Worm (Caenorhabditis elegans) whole organism, young adult: Measurements from ENCODE around the gene clh-1.

ENCODE experiments used
- D2030.7 ChIP-seq: fragments of 200-800 bp; sonication (Bioruptor generic); IDR thresholded peaks from 2 replicates; pipeline ENCODE4 v1.3.6; 2022; ENCODE audit warnings: missing genetic modification reagents, missing genetic modification characterization, missing compliant biosample characterization
- F49E8.2 ChIP-seq: sonication (generic microtip); optimal IDR thresholded peaks from 3 replicates; lab custom pipeline; 2017; ENCODE audit warnings: missing genetic modification characterization, mild to moderate bottlenecking, missing compliant biosample characterization, antibody characterized with exemption, moderate library complexity; ENCODE audit not compliant: insufficient read depth
- F52B5.7 ChIP-seq: sonication (generic microtip); optimal IDR thresholded peaks from 2 replicates; lab custom pipeline; 2016; ENCODE audit warnings: mild to moderate bottlenecking, missing genetic modification characterization, missing compliant biosample characterization
- F55B11.4 ChIP-seq: sonication (generic microtip); optimal IDR thresholded peaks from 2 replicates; lab custom pipeline; 2016; ENCODE audit warnings: missing compliant biosample characterization, missing genetic modification characterization, borderline replicate concordance; ENCODE audit not compliant: insufficient read depth
- K12H6.12 ChIP-seq: fragments of 200-800 bp; sonication (Bioruptor generic); optimal IDR thresholded peaks from 2 replicates; lab custom pipeline; 2018; ENCODE audit warnings: mild to moderate bottlenecking, missing genetic modification characterization, missing compliant biosample characterization
- Y53F4B.3 ChIP-seq: fragments of 200-800 bp; sonication (Bioruptor generic); IDR thresholded peaks from 2 replicates; pipeline ENCODE4 v1.3.6; 2022; ENCODE audit warnings: missing genetic modification reagents, missing genetic modification characterization, missing compliant biosample characterization
- ZK185.1 ChIP-seq: sonication (generic microtip); optimal IDR thresholded peaks from 2 replicates; lab custom pipeline; 2016; ENCODE audit warnings: mild to moderate bottlenecking, missing genetic modification characterization, missing compliant biosample characterization; ENCODE audit not compliant: poor library complexity, severe bottlenecking
- atf-7 ChIP-seq: sonication (generic microtip); optimal IDR thresholded peaks from 2 replicates; lab custom pipeline; 2017; ENCODE audit warnings: mild to moderate bottlenecking, missing genetic modification characterization, missing compliant biosample characterization
- athp-1 ChIP-seq: sonication (generic microtip); optimal IDR thresholded peaks from 2 replicates; lab custom pipeline; 2017; ENCODE audit warnings: mild to moderate bottlenecking, missing genetic modification characterization, missing compliant biosample characterization
- bed-2 ChIP-seq: fragments of 200-800 bp; sonication (Bioruptor generic); IDR thresholded peaks from 2 replicates; pipeline ENCODE4 v1.3.6; 2022; ENCODE audit warnings: missing genetic modification reagents, missing genetic modification characterization, missing compliant biosample characterization
- cebp-1 ChIP-seq, 2 experiments: fragments of 200-800 bp in 1 of 2; sonication (Bioruptor generic) in 1 of 2; sonication (generic microtip) in 1 of 2; IDR thresholded peaks in 1 of 2; optimal IDR thresholded peaks in 1 of 2; 2 replicates each; pipeline versions ENCODE4 v1.3.6 to Lab custom; 2017 to 2022; ENCODE audit warnings: missing compliant biosample characterization in 2 of 2, missing genetic modification characterization in 2 of 2, mild to moderate bottlenecking in 1 of 2, missing genetic modification reagents in 1 of 2, moderate library complexity in 1 of 2
- cebp-2 ChIP-seq: fragments of 200-800 bp; sonication (Bioruptor generic); IDR thresholded peaks from 2 replicates; pipeline ENCODE4 v1.3.6; 2022; ENCODE audit warnings: missing genetic modification characterization, missing compliant biosample characterization
- chd-7 ChIP-seq: sonication (generic microtip); optimal IDR thresholded peaks from 2 replicates; lab custom pipeline; 2016; ENCODE audit warnings: mild to moderate bottlenecking, missing genetic modification characterization, moderate library complexity, missing compliant biosample characterization
- dpff-1 ChIP-seq: sonication (generic microtip); optimal IDR thresholded peaks from 2 replicates; lab custom pipeline; 2017; ENCODE audit warnings: mild to moderate bottlenecking, missing genetic modification characterization, missing compliant biosample characterization
- hmg-20 ChIP-seq: fragments of 200-800 bp; sonication (Bioruptor generic); IDR thresholded peaks from 2 replicates; pipeline ENCODE4 v1.3.6; 2022; ENCODE audit warnings: missing genetic modification reagents, missing genetic modification characterization, missing compliant biosample characterization
- lag-1 ChIP-seq: fragments of 200-800 bp; sonication (Bioruptor generic); IDR thresholded peaks from 2 replicates; pipeline ENCODE4 v1.3.6; 2022; ENCODE audit warnings: missing genetic modification reagents, missing genetic modification characterization, missing compliant biosample characterization
- lin-54 ChIP-seq: fragments of 200-800 bp; sonication (Bioruptor generic); optimal IDR thresholded peaks from 2 replicates; lab custom pipeline; 2018; ENCODE audit warnings: mild to moderate bottlenecking, missing genetic modification characterization, missing compliant biosample characterization
- madf-3 ChIP-seq: fragments of 200-800 bp; sonication (Bioruptor generic); IDR thresholded peaks from 2 replicates; pipeline ENCODE4 v1.3.6; 2022; ENCODE audit warnings: missing genetic modification reagents, missing genetic modification characterization, missing compliant biosample characterization
- madf-6 ChIP-seq: fragments of 200-800 bp; sonication (Bioruptor generic); IDR thresholded peaks from 2 replicates; pipeline ENCODE4 v1.3.6; 2022; ENCODE audit warnings: missing genetic modification reagents, missing genetic modification characterization, missing compliant biosample characterization
- nhr-80 ChIP-seq: sonication (generic microtip); optimal IDR thresholded peaks from 2 replicates; lab custom pipeline; 2016; ENCODE audit warnings: missing genetic modification characterization, missing compliant biosample characterization
- nhr-90 ChIP-seq: sonication (generic microtip); optimal IDR thresholded peaks from 2 replicates; lab custom pipeline; 2016; ENCODE audit warnings: missing genotype, mild to moderate bottlenecking, missing genetic modification characterization, missing compliant biosample characterization
- snpc-1.3 ChIP-seq: sonication (generic microtip); optimal IDR thresholded peaks from 2 replicates; lab custom pipeline; 2017; ENCODE audit warnings: missing genetic modification characterization, mild to moderate bottlenecking, missing compliant biosample characterization, antibody characterized with exemption, moderate library complexity, missing genotype, missing genetic modification reagents; ENCODE audit not compliant: insufficient read depth
- snpc-4 ChIP-seq, 5 experiments: fragments of 150-350 bp in 1 of 5; sonication (generic microtip) in 4 of 5; optimal IDR thresholded peaks; 2 replicates each; lab custom pipeline; 2014 to 2018; ENCODE audit warnings: missing genetic modification characterization in 5 of 5, missing biosample characterization in 3 of 5, antibody characterized with exemption in 2 of 5, mild to moderate bottlenecking in 2 of 5, missing compliant biosample characterization in 2 of 5, missing genotype in 2 of 5, moderate library complexity in 2 of 5, missing genetic modification reagents in 1 of 5
- unc-62 ChIP-seq: fragments of 150-350 bp; optimal IDR thresholded peaks from 2 replicates; lab custom pipeline; 2014; ENCODE audit warnings: missing biosample characterization, missing genetic modification reagents, missing genetic modification characterization
- ztf-3 ChIP-seq: fragments of 200-800 bp; sonication (Bioruptor generic); optimal IDR thresholded peaks from 2 replicates; lab custom pipeline; 2018; ENCODE audit warnings: mild to moderate bottlenecking, missing genetic modification characterization, missing compliant biosample characterization

clh-1 gene

DNA sequence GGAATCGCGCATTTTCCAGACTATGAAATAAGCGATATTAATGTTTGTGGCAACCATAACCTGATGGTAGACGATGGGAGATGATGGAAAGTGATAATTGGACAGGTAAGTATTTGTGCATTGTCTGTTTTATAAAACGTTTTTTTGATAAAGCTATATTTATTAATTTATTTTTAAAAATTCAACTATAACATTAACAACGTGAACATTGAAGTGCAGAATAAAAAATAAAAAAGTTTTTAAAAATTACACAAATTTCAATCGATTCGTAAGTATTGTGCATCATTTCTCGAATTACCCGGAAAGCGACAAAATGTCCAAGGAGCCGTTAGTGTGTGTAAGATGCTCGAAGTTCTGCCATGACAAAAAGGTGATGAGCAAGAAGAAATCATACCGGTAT is 50.0 kb downstream of the clh-1 start, which contains the start of gene jmjd-1.1:
Gene jmjd-1.1 (plus strand): TSS at position 301 of the 400 bp plus-strand sequence.
- no peak for TF ChIP-seq D2030.7
- no peak for TF ChIP-seq lag-1 (GFP tag; lab: Robert Waterston, UW)
- TF ChIP-seq madf-6 (GFP tag; lab: Robert Waterston, UW) = no peak
- TF ChIP-seq ztf-3 = no peak

DNA sequence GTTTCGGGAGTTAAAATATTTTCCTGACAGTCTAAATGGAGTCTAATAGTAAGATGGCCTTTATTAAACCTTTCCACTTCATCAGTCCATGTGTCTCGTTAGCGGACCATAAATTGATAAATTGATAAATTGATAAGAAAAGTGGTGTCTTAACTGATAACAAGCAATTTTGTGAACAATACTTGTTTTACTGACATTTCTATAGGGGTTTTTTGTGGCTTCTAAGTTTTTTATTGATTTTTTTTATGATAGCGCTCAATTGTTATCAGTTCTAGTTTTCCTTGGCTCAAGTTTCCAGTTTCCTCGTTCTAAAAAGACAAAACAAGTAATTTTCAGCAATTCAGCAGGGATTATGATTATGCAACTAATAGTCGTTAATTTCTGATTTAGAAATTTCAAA is 53.8 kb downstream of the clh-1 start, which contains the start of gene F43G6.17:
Gene F43G6.17 (plus strand): TSS at position 301 of the 400 bp plus-strand sequence.
- TF ChIP-seq K12H6.12 (tag; lab: Kevin White, UChicago) = no peak
- no peak for TF ChIP-seq cebp-2 (GFP tag; lab: Robert Waterston, UW)
- TF ChIP-seq F52B5.7 = no peak
- no peak for TF ChIP-seq unc-62
- no peak for TF ChIP-seq bed-2 (GFP tag; lab: Robert Waterston, UW)
- TF ChIP-seq nhr-90 (tag; lab: Kevin White, UChicago) = no peak
- TF ChIP-seq snpc-1.3 (tag; lab: Kevin White, UChicago) = no peak
- no peak for TF ChIP-seq ZK185.1 (tag; lab: Kevin White, UChicago)
- TF ChIP-seq, all 124 proteins: peak for 0

DNA sequence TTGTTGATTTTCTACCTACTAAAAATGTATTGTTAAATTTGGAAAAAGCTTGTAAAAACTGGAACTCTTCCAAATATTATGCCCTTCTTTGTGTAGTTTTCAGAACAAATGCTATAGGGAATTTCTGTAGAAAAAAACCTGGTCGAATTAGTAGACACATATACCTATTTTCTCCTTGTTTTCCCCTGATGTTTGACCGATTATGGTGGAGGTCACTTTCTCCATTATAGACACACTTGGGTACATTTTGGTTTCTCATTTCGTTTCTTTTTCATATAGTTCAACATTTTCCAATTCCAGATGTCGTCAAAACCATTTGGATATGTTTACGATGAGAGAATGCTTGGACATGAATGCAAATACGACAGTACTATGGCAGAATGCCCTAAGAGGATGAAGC is 57.5 kb downstream of the clh-1 start, which contains the start of gene hda-5:
Gene hda-5 (plus strand): TSS at position 301 of the 400 bp plus-strand sequence.
- TF ChIP-seq nhr-90 (tag; lab: Kevin White, UChicago) = no peak
- no peak for TF ChIP-seq madf-3 (GFP tag; lab: Robert Waterston, UW)
- TF ChIP-seq lin-54 (GFP tag; lab: Kevin White, UChicago) = no peak
- no peak for TF ChIP-seq cebp-1 (GFP tag; IDR thresholded peaks at IDR 0.05; lab: Robert Waterston, UW)
- no peak for TF ChIP-seq cebp-1 (tag; optimal IDR thresholded peaks at IDR 0.05; lab: Kevin White, UChicago)
- TF ChIP-seq dpff-1 (tag; lab: Kevin White, UChicago) = no peak
- no peak for TF ChIP-seq Y53F4B.3 (GFP tag; lab: Robert Waterston, UW)
- TF ChIP-seq F55B11.4 (tag; lab: Kevin White, UChicago) = no peak
- no peak for TF ChIP-seq snpc-4 (GFP tag; optimal IDR thresholded peaks at IDR 0.05; lab: Kevin White, UChicago)
- TF ChIP-seq snpc-4 (tag; optimal IDR thresholded peaks at IDR 0.05; lab: Kevin White, UChicago) = no peak

DNA sequence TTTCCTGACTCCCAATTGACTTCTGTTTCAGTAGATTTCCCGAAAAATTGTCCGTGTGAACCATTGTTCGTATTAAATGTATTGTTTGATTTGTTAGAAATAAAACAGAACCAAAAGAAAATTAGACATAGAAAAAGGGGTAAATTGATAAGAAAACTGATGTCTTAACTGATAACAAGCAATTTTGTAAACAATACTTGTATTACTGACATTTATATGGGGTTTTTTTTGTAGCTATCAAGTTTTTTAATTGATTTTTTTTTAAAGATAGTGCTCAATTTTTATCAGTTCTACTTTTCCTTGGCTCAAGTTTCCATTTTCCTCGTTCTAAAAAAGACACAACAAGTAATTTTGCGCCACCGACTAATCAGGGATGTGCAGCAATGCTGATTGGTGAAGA is 59.1 kb downstream of the clh-1 start:
- no peak for TF ChIP-seq atf-7
- TF ChIP-seq nhr-80 (tag; lab: Kevin White, UChicago) = peak; percentile 42
- no peak for TF ChIP-seq ztf-3
- no peak for TF ChIP-seq chd-7 (tag; lab: Kevin White, UChicago)
- no peak for TF ChIP-seq madf-3 (GFP tag; lab: Robert Waterston, UW)
- no peak for TF ChIP-seq athp-1 (tag; lab: Kevin White, UChicago)
- TF ChIP-seq F49E8.2 (tag; lab: Kevin White, UChicago) = no peak
- TF ChIP-seq hmg-20 (GFP tag; lab: Robert Waterston, UW) = no peak
